Fruit fly (Drosophila melanogaster) whole organism, embryonic: ENCODE measurements around the gene CG17190.

Source experiments
- Blimp-1 ChIP-seq: fragments of 200-800 bp; sonication (Bioruptor generic); optimal IDR thresholded peaks from 3 replicates; lab custom pipeline; 2018; ENCODE audit warnings: missing biosample characterization, missing genetic modification characterization, mild to moderate bottlenecking, moderate library complexity, missing genetic modification reagents
- CG10209 ChIP-seq: fragments of 200-800 bp; sonication (Bioruptor generic); optimal IDR thresholded peaks from 3 replicates; lab custom pipeline; 2017; ENCODE audit warnings: missing biosample characterization, mild to moderate bottlenecking, missing genetic modification characterization, missing genetic modification reagents
- CG10462 ChIP-seq: fragments of 200-800 bp; sonication (Bioruptor generic); optimal IDR thresholded peaks from 2 replicates; lab custom pipeline; 2016; ENCODE audit warnings: missing biosample characterization, missing genetic modification characterization
- CG11456 ChIP-seq: fragments of 200-800 bp; sonication (Bioruptor generic); IDR thresholded peaks from 3 replicates; pipeline ENCODE4 v1.3.6; 2022; ENCODE audit warnings: missing biosample characterization, missing genetic modification characterization
- CG12942 ChIP-seq: fragments of 200-800 bp; sonication (Bioruptor generic); optimal IDR thresholded peaks from 3 replicates; lab custom pipeline; 2016; ENCODE audit warnings: missing biosample characterization, missing genetic modification characterization
- CG13287 ChIP-seq: fragments of 200-800 bp; sonication (Bioruptor generic); IDR thresholded peaks from 2 replicates; pipeline ENCODE4 v1.3.6; 2022; ENCODE audit warnings: missing biosample characterization, missing genetic modification characterization; ENCODE audit not compliant: partially characterized antibody
- CG13775 ChIP-seq: fragments of 200-800 bp; sonication (Bioruptor generic); optimal IDR thresholded peaks from 3 replicates; lab custom pipeline; 2017; ENCODE audit warnings: missing biosample characterization, mild to moderate bottlenecking, missing genetic modification characterization
- CG14860 ChIP-seq: fragments of 200-800 bp; sonication (Bioruptor generic); IDR thresholded peaks from 3 replicates; pipeline ENCODE4 v1.3.6; 2022; ENCODE audit warnings: missing biosample characterization, missing genetic modification characterization; ENCODE audit not compliant: partially characterized antibody
- CG1603 ChIP-seq: fragments of 200-800 bp; sonication (Bioruptor generic); optimal IDR thresholded peaks from 2 replicates; lab custom pipeline; 2019; ENCODE audit warnings: missing biosample characterization, mild to moderate bottlenecking, missing genetic modification characterization, moderate library complexity
- CG1647 ChIP-seq: fragments of 200-800 bp; sonication (Bioruptor generic); optimal IDR thresholded peaks from 3 replicates; lab custom pipeline; 2016; ENCODE audit warnings: missing biosample characterization, missing genetic modification characterization
- CG17328 ChIP-seq: fragments of 200-800 bp; sonication (Bioruptor generic); IDR thresholded peaks from 2 replicates; pipeline ENCODE4 v1.3.6; 2022; ENCODE audit warnings: missing biosample characterization, missing genetic modification characterization
- CG2129 ChIP-seq: fragments of 200-800 bp; sonication (Bioruptor generic); IDR thresholded peaks from 2 replicates; pipeline ENCODE4 v1.3.6; 2022; ENCODE audit warnings: missing biosample characterization, missing genetic modification characterization; ENCODE audit not compliant: partially characterized antibody
- CG2875 ChIP-seq: fragments of 200-800 bp; sonication (Bioruptor generic); optimal IDR thresholded peaks from 2 replicates; lab custom pipeline; 2017; ENCODE audit warnings: missing biosample characterization, mild to moderate bottlenecking, missing genetic modification characterization, missing genetic modification reagents
- CG30403 ChIP-seq: fragments of 200-800 bp; sonication (Bioruptor generic); optimal IDR thresholded peaks from 3 replicates; lab custom pipeline; 2016; ENCODE audit warnings: missing biosample characterization, missing genetic modification characterization
- CG31365 ChIP-seq: fragments of 200-800 bp; sonication (Bioruptor generic); optimal IDR thresholded peaks from 2 replicates; lab custom pipeline; 2018; ENCODE audit warnings: missing biosample characterization, mild to moderate bottlenecking, missing genetic modification characterization
- CG3726 ChIP-seq: fragments of 200-800 bp; sonication (Bioruptor generic); IDR thresholded peaks from 3 replicates; pipeline ENCODE4, ENCODE4 v1.3.6; 2022; ENCODE audit warnings: missing biosample characterization, missing genetic modification characterization
- CG4730 ChIP-seq: fragments of 200-800 bp; sonication (Bioruptor generic); IDR thresholded peaks from 2 replicates; pipeline ENCODE4 v1.3.6; 2022; ENCODE audit warnings: missing biosample characterization, missing genetic modification characterization
- CG8388 ChIP-seq: fragments of 200-800 bp; sonication (Bioruptor generic); optimal IDR thresholded peaks from 2 replicates; lab custom pipeline; 2019; ENCODE audit warnings: missing biosample characterization, mild to moderate bottlenecking, missing genetic modification characterization, moderate library complexity
- CkIIα-i1 ChIP-seq: fragments of 200-800 bp; sonication (Bioruptor generic); IDR thresholded peaks from 2 replicates; pipeline ENCODE4 v1.3.6; 2022; ENCODE audit warnings: missing biosample characterization, missing genetic modification characterization
- Dll ChIP-seq: fragments of 200-800 bp; sonication (Bioruptor generic); IDR thresholded peaks from 4 replicates; pipeline ENCODE4 v1.3.6; 2022; ENCODE audit warnings: missing biosample characterization, missing genetic modification characterization; ENCODE audit not compliant: partially characterized antibody
- H15 ChIP-seq: fragments of 200-800 bp; sonication (Bioruptor generic); IDR thresholded peaks from 3 replicates; pipeline ENCODE4 v1.3.6; 2022; ENCODE audit warnings: missing biosample characterization, missing genetic modification characterization
- Hmr ChIP-seq: fragments of 200-800 bp; sonication (Bioruptor generic); optimal IDR thresholded peaks from 3 replicates; lab custom pipeline; 2017; ENCODE audit warnings: mild to moderate bottlenecking, missing biosample characterization, missing genetic modification reagents, missing genetic modification characterization
- Hsf ChIP-seq: fragments of 200-800 bp; sonication (Bioruptor generic); optimal IDR thresholded peaks from 3 replicates; lab custom pipeline; 2016; ENCODE audit warnings: missing biosample characterization, missing genetic modification characterization
- Lhr ChIP-seq: fragments of 200-800 bp; sonication (Bioruptor generic); optimal IDR thresholded peaks from 3 replicates; lab custom pipeline; 2017; ENCODE audit warnings: mild to moderate bottlenecking, missing biosample characterization, missing genetic modification reagents, missing genetic modification characterization
- Pdp1 ChIP-seq, 2 experiments: fragments of 200-800 bp; sonication (Bioruptor generic); optimal IDR thresholded peaks; 3 replicates each; lab custom pipeline; 2016; ENCODE audit warnings: missing biosample characterization in 2 of 2, missing genetic modification characterization in 2 of 2, mild to moderate bottlenecking in 1 of 2, moderate library complexity in 1 of 2
- Ravus ChIP-seq: fragments of 200-800 bp; sonication (Bioruptor generic); IDR thresholded peaks from 2 replicates; pipeline ENCODE4 v1.3.6; 2022; ENCODE audit warnings: missing biosample characterization, missing genetic modification characterization
- Rfx ChIP-seq: fragments of 200-800 bp; sonication (Bioruptor generic); IDR thresholded peaks from 2 replicates; pipeline ENCODE4 v1.3.6; 2022; ENCODE audit warnings: missing biosample characterization, missing genetic modification characterization
- Six4 ChIP-seq: fragments of 200-800 bp; sonication (Bioruptor generic); optimal IDR thresholded peaks from 2 replicates; lab custom pipeline; 2016; ENCODE audit warnings: missing biosample characterization, missing genetic modification characterization
- Spps ChIP-seq: fragments of 200-800 bp; sonication (Bioruptor generic); optimal IDR thresholded peaks from 2 replicates; lab custom pipeline; 2018; ENCODE audit warnings: missing biosample characterization, mild to moderate bottlenecking, missing genetic modification characterization
- al ChIP-seq: fragments of 200-800 bp; sonication (Bioruptor generic); IDR thresholded peaks from 2 replicates; pipeline ENCODE4 v1.3.6; 2022; ENCODE audit warnings: missing biosample characterization, missing genetic modification characterization
- amos ChIP-seq: fragments of 200-800 bp; sonication (Bioruptor generic); IDR thresholded peaks from 2 replicates; pipeline ENCODE4 v1.3.6; 2022; ENCODE audit warnings: missing biosample characterization, missing genetic modification characterization; ENCODE audit not compliant: partially characterized antibody
- dm ChIP-seq: fragments of 200-800 bp; sonication (Bioruptor generic); optimal IDR thresholded peaks from 3 replicates; lab custom pipeline; 2016; ENCODE audit warnings: missing biosample characterization, missing genetic modification characterization
- emc ChIP-seq: fragments of 200-800 bp; sonication (Bioruptor generic); optimal IDR thresholded peaks from 2 replicates; lab custom pipeline; 2016; ENCODE audit warnings: missing biosample characterization, missing genetic modification characterization
- gfzf ChIP-seq: fragments of 200-800 bp; sonication (Bioruptor generic); optimal IDR thresholded peaks from 2 replicates; lab custom pipeline; 2016; ENCODE audit warnings: missing biosample characterization, mild to moderate bottlenecking, missing genetic modification characterization, moderate library complexity
- grn ChIP-seq: fragments of 200-800 bp; sonication (Bioruptor generic); optimal IDR thresholded peaks from 3 replicates; lab custom pipeline; 2017; ENCODE audit warnings: missing biosample characterization, missing genetic modification characterization
- inv ChIP-seq: fragments of 200-800 bp; sonication (Bioruptor generic); IDR thresholded peaks from 2 replicates; pipeline ENCODE4 v1.3.6; 2022; ENCODE audit warnings: missing biosample characterization, missing genetic modification characterization; ENCODE audit not compliant: partially characterized antibody
- kay ChIP-seq: fragments of 200-800 bp; sonication (Bioruptor generic); optimal IDR thresholded peaks from 2 replicates; lab custom pipeline; 2016; ENCODE audit warnings: missing biosample characterization, missing genetic modification characterization
- mam ChIP-seq: fragments of 200-800 bp; sonication (Bioruptor generic); optimal IDR thresholded peaks from 3 replicates; lab custom pipeline; 2016; ENCODE audit warnings: missing biosample characterization, missing genetic modification characterization
- mirr ChIP-seq: fragments of 200-800 bp; sonication (Bioruptor generic); optimal IDR thresholded peaks from 3 replicates; lab custom pipeline; 2018; ENCODE audit warnings: missing biosample characterization, mild to moderate bottlenecking, missing genetic modification characterization
- nerfin-2 ChIP-seq: fragments of 200-800 bp; sonication (Bioruptor generic); IDR thresholded peaks from 2 replicates; pipeline ENCODE4 v1.3.6; 2022; ENCODE audit warnings: missing biosample characterization, missing genetic modification characterization; ENCODE audit not compliant: partially characterized antibody
- nom ChIP-seq: fragments of 200-800 bp; sonication (Bioruptor generic); optimal IDR thresholded peaks from 2 replicates; lab custom pipeline; 2017; ENCODE audit warnings: missing biosample characterization, missing genetic modification characterization, mild to moderate bottlenecking, moderate library complexity, missing genetic modification reagents
- onecut ChIP-seq: fragments of 200-800 bp; sonication (Bioruptor generic); IDR thresholded peaks from 2 replicates; pipeline ENCODE4 v1.3.6; 2022; ENCODE audit warnings: missing biosample characterization, missing genetic modification characterization
- sob ChIP-seq: fragments of 200-800 bp; sonication (Bioruptor generic); IDR thresholded peaks from 2 replicates; pipeline ENCODE4 v1.3.6; 2022; ENCODE audit warnings: missing biosample characterization, missing genetic modification characterization
- stc ChIP-seq: fragments of 200-800 bp; sonication (Bioruptor generic); IDR thresholded peaks from 2 replicates; pipeline ENCODE4 v1.3.6; 2022; ENCODE audit warnings: missing biosample characterization, missing genetic modification characterization
- tio ChIP-seq: fragments of 200-800 bp; sonication (Bioruptor generic); optimal IDR thresholded peaks from 2 replicates; lab custom pipeline; 2017; ENCODE audit warnings: missing biosample characterization, missing genetic modification characterization, inconsistent platforms
- ttk ChIP-seq: fragments of 200-800 bp; sonication (Bioruptor generic); IDR thresholded peaks from 2 replicates; pipeline ENCODE4 v2.1.2; 2022; ENCODE audit warnings: missing biosample characterization, missing genetic modification characterization
- vfl ChIP-seq: fragments of 200-800 bp; sonication (Bioruptor generic); optimal IDR thresholded peaks from 2 replicates; lab custom pipeline; 2016; ENCODE audit warnings: missing biosample characterization, missing genetic modification characterization
- wek ChIP-seq: fragments of 200-800 bp; sonication (Bioruptor generic); optimal IDR thresholded peaks from 3 replicates; lab custom pipeline; 2018; ENCODE audit warnings: missing biosample characterization, mild to moderate bottlenecking, missing genetic modification characterization, moderate library complexity
- zfh2 ChIP-seq: fragments of 200-800 bp; sonication (Bioruptor generic); optimal IDR thresholded peaks from 2 replicates; lab custom pipeline; 2016; ENCODE audit warnings: missing biosample characterization, missing genetic modification characterization

The CG17190 gene

DNA sequence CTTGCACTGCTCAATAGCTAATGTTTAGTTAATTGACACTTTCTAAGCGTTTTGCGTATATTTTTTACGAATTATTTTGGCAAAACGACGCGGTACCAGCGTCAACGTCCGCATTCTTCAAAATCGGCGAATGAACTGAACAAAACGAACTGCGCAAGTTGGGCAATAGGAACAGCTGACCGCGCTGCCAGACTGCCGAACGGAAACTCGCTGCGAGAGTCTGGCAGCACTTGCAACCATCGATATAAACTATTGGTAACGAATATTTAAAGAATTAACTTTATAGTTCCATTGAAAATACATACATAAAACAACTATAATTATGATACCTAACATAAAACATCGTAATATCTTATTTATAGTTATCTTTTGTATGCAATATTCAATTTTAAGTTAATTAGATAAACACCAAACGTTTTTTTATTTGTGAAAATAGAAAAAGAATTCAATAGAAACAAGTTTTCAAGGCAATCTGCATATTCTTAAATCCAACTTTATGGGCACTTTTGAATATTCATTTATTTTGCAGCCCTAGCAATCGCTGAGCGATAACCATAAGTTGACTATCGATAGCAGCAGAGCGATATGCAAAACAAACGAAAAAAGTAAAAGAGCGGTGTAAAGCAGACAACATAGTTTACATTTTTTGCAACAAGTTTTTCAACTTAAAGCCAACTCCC lies 4.8 kb downstream of the CG17190 start, which contains the start of the genes Hs6st and MED25 (continued):
- TF ChIP-seq kay (GFP tag; lab: Kevin White, UChicago) = peak; percentile 57
- TF ChIP-seq CG31365 (tag; lab: Kevin White, UChicago) = peak; percentile 15
- TF ChIP-seq CG17328 (GFP tag; lab: Robert Waterston, UW) = peak; percentile 25
- peak; percentile 46; the same call in 1 of the 2 replicates for TF ChIP-seq onecut
- TF ChIP-seq mirr = peak; percentile 45
- peak; percentile 28; the same call in 1 of the 3 replicates for TF ChIP-seq CG11456
- no peak for TF ChIP-seq emc (GFP tag; lab: Kevin White, UChicago)
- TF ChIP-seq CG3726 (GFP tag; lab: Robert Waterston, UW) = no peak
- TF ChIP-seq amos = peak; percentile 72; the same call in 1 of the 2 replicates
- TF ChIP-seq zfh2 (GFP tag; lab: Kevin White, UChicago) = no peak
- TF ChIP-seq wek (GFP tag; lab: Kevin White, UChicago) = peak; percentile 29
- TF ChIP-seq nerfin-2 (GFP tag; lab: Robert Waterston, UW) = peak; percentile 62; the same call in 1 of the 2 replicates
- TF ChIP-seq dm (GFP tag; lab: Kevin White, UChicago) = no peak
- TF ChIP-seq CG14860 = peak; percentile 45; the same call in 1 of the 3 replicates
- no peak for TF ChIP-seq CG10462 (GFP tag; lab: Kevin White, UChicago)
- TF ChIP-seq H15 (GFP tag; lab: Robert Waterston, UW) = no peak
- TF ChIP-seq CG13775 (GFP tag; lab: Kevin White, UChicago) = peak; percentile 41
- peak; percentile 8; the same call in 1 of the 2 replicates for TF ChIP-seq ttk
- TF ChIP-seq stc = 0 out of 2 replicates have a peak, but pooled peaks have one; percentile 17
- no peak for TF ChIP-seq gfzf (GFP tag; lab: Kevin White, UChicago)
- no peak for TF ChIP-seq CG4730 (GFP tag; lab: Robert Waterston, UW)
- no peak for TF ChIP-seq Spps (tag; lab: Kevin White, UChicago)
- TF ChIP-seq Hmr = peak; percentile 65
- TF ChIP-seq Blimp-1 (GFP tag; lab: Kevin White, UChicago) = peak; percentile 69
- no peak for TF ChIP-seq CG1603 (tag; lab: Kevin White, UChicago)
- no peak for TF ChIP-seq CG2875 (GFP tag; lab: Kevin White, UChicago)
- no peak for TF ChIP-seq tio (GFP tag; lab: Kevin White, UChicago)
- TF ChIP-seq CG1647 = peak; percentile 41
- no peak for TF ChIP-seq mam (GFP tag; lab: Kevin White, UChicago)
- TF ChIP-seq Dll (GFP tag; lab: Robert Waterston, UW) = peak; percentile 87; the same call in 2 of the 4 replicates
- TF ChIP-seq CG30403 (GFP tag; lab: Kevin White, UChicago) = peak; percentile 34
- no peak for TF ChIP-seq CkIIα-i1
- peak; percentile 62 for TF ChIP-seq sob (GFP tag; lab: Robert Waterston, UW)
- peak; percentile 9 for TF ChIP-seq Hsf (GFP tag; lab: Kevin White, UChicago)
- TF ChIP-seq CG8388 = no peak
- TF ChIP-seq Lhr (GFP tag; lab: Kevin White, UChicago) = peak; percentile 45
- TF ChIP-seq vfl (GFP tag; lab: Kevin White, UChicago) = no peak
- peak; percentile 65 for TF ChIP-seq CG2129
- no peak for TF ChIP-seq grn (GFP tag; lab: Kevin White, UChicago)
- TF ChIP-seq nom (GFP tag; lab: Kevin White, UChicago) = no peak
- TF ChIP-seq Pdp1 (GFP tag; optimal IDR thresholded peaks at IDR 0.05; lab: Kevin White, UChicago) = peak in 1 of 2 experiments; percentile 81
- no peak for TF ChIP-seq al
- peak; percentile 29 for TF ChIP-seq Six4 (GFP tag; lab: Kevin White, UChicago)
- TF ChIP-seq CG10209 (GFP tag; lab: Kevin White, UChicago) = no peak
- no peak for TF ChIP-seq CG12942 (GFP tag; lab: Kevin White, UChicago)
- no peak for TF ChIP-seq Ravus (GFP tag; lab: Robert Waterston, UW)
- peak; percentile 71 for TF ChIP-seq inv
- TF ChIP-seq Rfx (GFP tag; lab: Robert Waterston, UW) = peak; percentile 26
- peak; percentile 73 for TF ChIP-seq CG13287 (GFP tag; lab: Robert Waterston, UW)
